Fruit fly (Drosophila melanogaster): ENCODE results near the gene EMC2B.

The EMC2B gene

dm6 chr3R:17020956-17021355, 29.3 kb upstream of the EMC2B start, which contains the start of gene Adsl (continued):
- no peak for TF ChIP-seq CG18011 (GFP tag; optimal IDR thresholded peaks at IDR 0.05)
- TF ChIP-seq CG32532 (GFP tag; IDR thresholded peaks at IDR 0.05): peak; percentile 51; the same call in 1 of the 2 replicates
- no peak for TF ChIP-seq lov (optimal IDR thresholded peaks at IDR 0.05)
- TF ChIP-seq lov (GFP tag; IDR thresholded peaks at IDR 0.05): peak; percentile 77; the same call in 2 of the 3 replicates
- TF ChIP-seq btn (GFP tag; optimal IDR thresholded peaks at IDR 0.05): no peak
- peak; percentile 96 for TF ChIP-seq CG15514 (GFP tag; optimal IDR thresholded peaks at IDR 0.05)
- no peak for TF ChIP-seq CG12236 (GFP tag; optimal IDR thresholded peaks at IDR 0.05)
- no peak for TF ChIP-seq pho (GFP tag; optimal IDR thresholded peaks at IDR 0.05)
- TF ChIP-seq CG10959 (GFP tag; IDR thresholded peaks at IDR 0.05): no peak
- no peak for TF ChIP-seq CG11093 (GFP tag; IDR thresholded peaks at IDR 0.05)
- TF ChIP-seq CG32772 (GFP tag; IDR thresholded peaks at IDR 0.05): no peak
- peak; percentile 84 for TF ChIP-seq vvl (GFP tag; IDR thresholded peaks at IDR 0.05)
- no peak for TF ChIP-seq CG12942 (GFP tag; optimal IDR thresholded peaks at IDR 0.05)
- peak; percentile 85 for TF ChIP-seq Vsx1 (GFP tag; optimal IDR thresholded peaks at IDR 0.05)
- TF ChIP-seq zf30C (GFP tag; optimal IDR thresholded peaks at IDR 0.05): no peak
- no peak for TF ChIP-seq Ets65A (GFP tag)
- TF ChIP-seq kah (GFP tag; optimal IDR thresholded peaks at IDR 0.05): peak; percentile 82
- TF ChIP-seq CG13624 (GFP tag; optimal IDR thresholded peaks at IDR 0.05): peak; percentile 19
- no peak for TF ChIP-seq CG6683 (GFP tag; optimal IDR thresholded peaks at IDR 0.05)
- TF ChIP-seq CG3847 (GFP tag; IDR thresholded peaks at IDR 0.05): no peak
- peak; percentile 20 for TF ChIP-seq Side (GFP tag; optimal IDR thresholded peaks at IDR 0.05)
- peak; percentile 60 for TF ChIP-seq CG8359 (GFP tag; optimal IDR thresholded peaks at IDR 0.05; ENCODE audit: borderline replicate concordance)
- TF ChIP-seq CG7372 (GFP tag; IDR thresholded peaks at IDR 0.05): no peak
- no peak for TF ChIP-seq sd (tag; optimal IDR thresholded peaks at IDR 0.05)
- peak; percentile 77 for TF ChIP-seq phol (tag; optimal IDR thresholded peaks at IDR 0.05)
- TF ChIP-seq eve (GFP tag; optimal IDR thresholded peaks at IDR 0.05): no peak
- no peak for TF ChIP-seq Deaf1 (tag; optimal IDR thresholded peaks at IDR 0.05)
- peak; percentile 14 for TF ChIP-seq Hey (tag; optimal IDR thresholded peaks at IDR 0.05)
- TF ChIP-seq CG11723 (GFP tag; optimal IDR thresholded peaks at IDR 0.05): no peak
- peak; percentile 89 for TF ChIP-seq caup (GFP tag; optimal IDR thresholded peaks at IDR 0.05; ENCODE audit: severe bottlenecking)
- TF ChIP-seq fd64A (GFP tag; optimal IDR thresholded peaks at IDR 0.05): peak; percentile 72
- peak; percentile 40 for TF ChIP-seq CG3995 (GFP tag; optimal IDR thresholded peaks at IDR 0.05)
- peak; percentile 49 for TF ChIP-seq schlank (tag; optimal IDR thresholded peaks at IDR 0.05)
- peak; percentile 76 for TF ChIP-seq gcm (GFP tag; optimal IDR thresholded peaks at IDR 0.05)
- TF ChIP-seq CG6765 (GFP tag; optimal IDR thresholded peaks at IDR 0.05): peak; percentile 78
- 0 out of 3 replicates have a peak, but pooled peaks have one; percentile 20 for TF ChIP-seq croc (GFP tag; conservative IDR thresholded peaks at IDR 0.05)
- no peak for TF ChIP-seq gce (GFP tag; IDR thresholded peaks at IDR 0.05)
- peak; percentile 57 for TF ChIP-seq Xbp1 (GFP tag; optimal IDR thresholded peaks at IDR 0.05)
- no peak for TF ChIP-seq nerfin-2 (GFP tag; IDR thresholded peaks at IDR 0.05; ENCODE audit: partially characterized antibody)
- no peak for TF ChIP-seq crc (GFP tag; optimal IDR thresholded peaks at IDR 0.05)
- TF ChIP-seq grn (GFP tag; optimal IDR thresholded peaks at IDR 0.05): peak; percentile 43
- peak; percentile 37 for TF ChIP-seq CG4820 (GFP tag; optimal IDR thresholded peaks at IDR 0.05)
- no peak for TF ChIP-seq HLH3B (GFP tag; IDR thresholded peaks at IDR 0.05)
- TF ChIP-seq CG11456 (GFP tag; IDR thresholded peaks at IDR 0.05): no peak
- peak; percentile 32 for TF ChIP-seq CG18764 (GFP tag; optimal IDR thresholded peaks at IDR 0.05)
- no peak for TF ChIP-seq mld (GFP tag; IDR thresholded peaks at IDR 0.05; ENCODE audit: partially characterized antibody)
- peak; percentile 74 for TF ChIP-seq CG18619 (GFP tag; optimal IDR thresholded peaks at IDR 0.05)
- TF ChIP-seq az2 (GFP tag; optimal IDR thresholded peaks at IDR 0.05): peak; percentile 32
- TF ChIP-seq twi (tag; optimal IDR thresholded peaks at IDR 0.05): no peak
- peak; percentile 62 for TF ChIP-seq oc (tag; optimal IDR thresholded peaks at IDR 0.05)
- peak; percentile 68; the same call in 2 of the 3 replicates for TF ChIP-seq otp (GFP tag; IDR thresholded peaks at IDR 0.05)
- peak; percentile 74 for TF ChIP-seq CG4424 (GFP tag; optimal IDR thresholded peaks at IDR 0.05)
